Worm (Caenorhabditis elegans) whole organism, midembryonic: ENCODE results near the gene E02H4.5.

Source experiments
- flt-1 ChIP-seq: fragments of 200-800 bp; sonication (Bioruptor generic); IDR thresholded peaks from 2 replicates; pipeline ENCODE4 v1.3.6; 2022; ENCODE audit warnings: missing genetic modification characterization, missing compliant biosample characterization
- klf-2 ChIP-seq: fragments of 200-800 bp; sonication (Bioruptor generic); conservative IDR thresholded peaks from 2 replicates; pipeline ENCODE4 v1.3.6; 2022; ENCODE audit warnings: missing genetic modification reagents, missing genetic modification characterization, missing compliant biosample characterization
- med-1 ChIP-seq: sonication (generic microtip); optimal IDR thresholded peaks from 2 replicates; lab custom pipeline; 2017; ENCODE audit warnings: missing genetic modification characterization, mild to moderate bottlenecking, missing compliant biosample characterization, antibody characterized with exemption, missing genetic modification reagents; ENCODE audit not compliant: insufficient read depth
- tab-1 ChIP-seq: fragments of 200-800 bp; sonication (Bioruptor generic); IDR thresholded peaks from 2 replicates; pipeline ENCODE4 v1.3.6; 2022; ENCODE audit warnings: missing genetic modification characterization, missing compliant biosample characterization
- ztf-29 ChIP-seq: fragments of 200-800 bp; sonication (Bioruptor generic); IDR thresholded peaks from 2 replicates; pipeline ENCODE4 v1.3.6; 2022; ENCODE audit warnings: missing genetic modification reagents, missing genetic modification characterization, missing compliant biosample characterization

- no peak for TF ChIP-seq med-1 (GFP tag; lab: Kevin White, UChicago)
- TF ChIP-seq ztf-29 (GFP tag; lab: Robert Waterston, UW), result no peak
- no peak for TF ChIP-seq klf-2
- no peak for TF ChIP-seq flt-1 (GFP tag; lab: Robert Waterston, UW)
- TF ChIP-seq tab-1 (GFP tag; lab: Robert Waterston, UW), result no peak
Observed at ce11 chrX:14247436-14248103, 7.4 kb downstream of the E02H4.5 start, which contains the start of gene K04C1.5.
